Fruit fly (Drosophila melanogaster): ENCODE results near the gene pho.

- TF ChIP-seq pho (GFP tag; optimal IDR thresholded peaks at IDR 0.05) (no peak), stc (GFP tag; IDR thresholded peaks at IDR 0.05) (no peak), z (GFP tag; IDR thresholded peaks at IDR 0.05) (no peak), psq (GFP tag; optimal IDR thresholded peaks at IDR 0.05) (no peak), bab2 (GFP tag; optimal IDR thresholded peaks at IDR 0.05) (no peak), Hmr (GFP tag; optimal IDR thresholded peaks at IDR 0.05) (no peak), HLH4C (GFP tag; IDR thresholded peaks at IDR 0.05; ENCODE audit: partially characterized antibody) (no peak), CG14965 (GFP tag; optimal IDR thresholded peaks at IDR 0.05; ENCODE audit: borderline replicate concordance) (no peak), bowl (GFP tag; IDR thresholded peaks at IDR 0.05) (no peak), HLH54F (GFP tag; optimal IDR thresholded peaks at IDR 0.05) (no peak)
Measured at dm6 chr4:1199178-1199577, 17.8 kb upstream of the pho start.

Measured in whole organism, embryonic.